Fruit fly (Drosophila melanogaster) whole organism, embryonic: ENCODE data around the gene Sf3b2.

ENCODE experiments used
- Blimp-1 ChIP-seq: fragments of 200-800 bp; sonication (Bioruptor generic); optimal IDR thresholded peaks from 3 replicates; lab custom pipeline; 2018; ENCODE audit warnings: missing biosample characterization, missing genetic modification characterization, mild to moderate bottlenecking, moderate library complexity, missing genetic modification reagents
- CG11696 ChIP-seq: fragments of 200-800 bp; sonication (Bioruptor generic); IDR thresholded peaks from 2 replicates; pipeline ENCODE4 v1.3.6; 2022; ENCODE audit warnings: missing biosample characterization, missing genetic modification characterization
- CG14441 ChIP-seq: fragments of 200-800 bp; sonication (Bioruptor generic); IDR thresholded peaks from 2 replicates; pipeline ENCODE4 v1.3.6; 2022; ENCODE audit warnings: missing biosample characterization, missing genetic modification characterization
- CG14710 ChIP-seq: fragments of 200-800 bp; sonication (Bioruptor generic); optimal IDR thresholded peaks from 3 replicates; lab custom pipeline; 2019; ENCODE audit warnings: missing biosample characterization, mild to moderate bottlenecking, missing genetic modification characterization, moderate library complexity
- CG14860 ChIP-seq: fragments of 200-800 bp; sonication (Bioruptor generic); IDR thresholded peaks from 3 replicates; pipeline ENCODE4 v1.3.6; 2022; ENCODE audit warnings: missing biosample characterization, missing genetic modification characterization; ENCODE audit not compliant: partially characterized antibody
- CG15514 ChIP-seq: fragments of 200-800 bp; sonication (Bioruptor generic); optimal IDR thresholded peaks from 3 replicates; lab custom pipeline; 2017; ENCODE audit warnings: missing biosample characterization, missing genetic modification characterization, mild to moderate bottlenecking, moderate library complexity, missing genetic modification reagents
- CG15601 ChIP-seq: fragments of 200-800 bp; sonication (Bioruptor generic); optimal IDR thresholded peaks from 3 replicates; lab custom pipeline; 2019; ENCODE audit warnings: missing biosample characterization, mild to moderate bottlenecking, missing genetic modification characterization, moderate library complexity
- CG1603 ChIP-seq: fragments of 200-800 bp; sonication (Bioruptor generic); optimal IDR thresholded peaks from 2 replicates; lab custom pipeline; 2019; ENCODE audit warnings: missing biosample characterization, mild to moderate bottlenecking, missing genetic modification characterization, moderate library complexity
- CG16813 ChIP-seq: fragments of 200-800 bp; sonication (Bioruptor generic); IDR thresholded peaks from 3 replicates; pipeline ENCODE4 v1.3.6; 2022; ENCODE audit warnings: missing biosample characterization, missing genetic modification characterization; ENCODE audit not compliant: partially characterized antibody
- CG17186 ChIP-seq: fragments of 200-800 bp; sonication (Bioruptor generic); optimal IDR thresholded peaks from 3 replicates; lab custom pipeline; 2017; ENCODE audit warnings: missing biosample characterization, missing genetic modification reagents, missing genetic modification characterization
- CG17829 ChIP-seq: fragments of 200-800 bp; optimal IDR thresholded peaks from 2 replicates; lab custom pipeline; 2019; ENCODE audit warnings: missing biosample characterization, mild to moderate bottlenecking, missing genetic modification characterization, moderate library complexity
- CG18599 ChIP-seq: fragments of 200-800 bp; sonication (Bioruptor generic); optimal IDR thresholded peaks from 3 replicates; lab custom pipeline; 2017; ENCODE audit warnings: missing biosample characterization, missing genetic modification characterization, mild to moderate bottlenecking, moderate library complexity, missing genetic modification reagents
- CG2116 ChIP-seq: fragments of 200-800 bp; sonication (Bioruptor generic); optimal IDR thresholded peaks from 3 replicates; lab custom pipeline; 2018; ENCODE audit warnings: missing biosample characterization, mild to moderate bottlenecking, missing genetic modification characterization
- CG2120 ChIP-seq: fragments of 200-800 bp; sonication (Bioruptor generic); optimal IDR thresholded peaks from 3 replicates; lab custom pipeline; 2016; ENCODE audit warnings: missing biosample characterization, missing genetic modification characterization
- CG30020 ChIP-seq: fragments of 200-800 bp; optimal IDR thresholded peaks from 2 replicates; lab custom pipeline; 2019; ENCODE audit warnings: missing biosample characterization, mild to moderate bottlenecking, missing genetic modification characterization, moderate library complexity
- CG7963 ChIP-seq: fragments of 200-800 bp; sonication (Bioruptor generic); IDR thresholded peaks from 3 replicates; pipeline ENCODE4 v1.3.6; 2022; ENCODE audit warnings: missing biosample characterization, missing genetic modification characterization; ENCODE audit not compliant: partially characterized antibody
- CG8924 ChIP-seq: fragments of 200-800 bp; optimal IDR thresholded peaks from 3 replicates; lab custom pipeline; 2019; ENCODE audit warnings: missing biosample characterization, mild to moderate bottlenecking, missing genetic modification characterization, moderate library complexity
- CG9797 ChIP-seq: fragments of 200-800 bp; sonication (Bioruptor generic); optimal IDR thresholded peaks from 3 replicates; lab custom pipeline; 2018; ENCODE audit warnings: missing biosample characterization, mild to moderate bottlenecking, missing genetic modification characterization
- Dll ChIP-seq: fragments of 200-800 bp; sonication (Bioruptor generic); IDR thresholded peaks from 4 replicates; pipeline ENCODE4 v1.3.6; 2022; ENCODE audit warnings: missing biosample characterization, missing genetic modification characterization; ENCODE audit not compliant: partially characterized antibody
- Doc3 ChIP-seq: fragments of 200-800 bp; sonication (Bioruptor generic); IDR thresholded peaks from 3 replicates; pipeline ENCODE4 v1.3.6; 2022; ENCODE audit warnings: missing biosample characterization, missing genetic modification characterization; ENCODE audit not compliant: partially characterized antibody
- Dp ChIP-seq: fragments of 200-800 bp; sonication (Bioruptor generic); optimal IDR thresholded peaks from 2 replicates; lab custom pipeline; 2018; ENCODE audit warnings: missing biosample characterization, mild to moderate bottlenecking, missing genetic modification characterization, moderate library complexity
- Dref ChIP-seq: fragments of 200-800 bp; sonication (Bioruptor generic); IDR thresholded peaks from 2 replicates; pipeline ENCODE4 v1.3.6; 2022; ENCODE audit warnings: missing biosample characterization, missing genetic modification characterization
- E2f2 ChIP-seq: fragments of 200-800 bp; sonication (Bioruptor generic); IDR thresholded peaks from 2 replicates; pipeline ENCODE4 v1.3.6; 2022; ENCODE audit warnings: missing biosample characterization, missing genetic modification characterization
- Eip74EF ChIP-seq, 2 experiments: fragments of 200-800 bp in 1 of 2; fragments of >200 bp in 1 of 2; sonication (Bioruptor generic) in 1 of 2; optimal IDR thresholded peaks; 2 replicates each; lab custom pipeline; 2017 to 2019; ENCODE audit warnings: missing biosample characterization in 2 of 2, missing genetic modification characterization in 2 of 2, mild to moderate bottlenecking in 1 of 2, moderate library complexity in 1 of 2
- MESR4 ChIP-seq: fragments of 200-800 bp; sonication (Bioruptor generic); optimal IDR thresholded peaks from 2 replicates; lab custom pipeline; 2018; ENCODE audit warnings: missing biosample characterization, mild to moderate bottlenecking, missing genetic modification characterization, moderate library complexity
- Opbp ChIP-seq: fragments of 200-800 bp; sonication (Bioruptor generic); IDR thresholded peaks from 3 replicates; pipeline ENCODE4 v1.3.6; 2022; ENCODE audit warnings: missing biosample characterization, missing genetic modification characterization; ENCODE audit not compliant: partially characterized antibody
- Scr ChIP-seq: fragments of 200-800 bp; sonication (Bioruptor generic); IDR thresholded peaks from 2 replicates; pipeline ENCODE4 v1.3.6; 2022; ENCODE audit warnings: missing biosample characterization, missing genetic modification characterization; ENCODE audit not compliant: partially characterized antibody
- Sry-δ ChIP-seq: fragments of 200-800 bp; sonication (Bioruptor generic); optimal IDR thresholded peaks from 2 replicates; lab custom pipeline; 2016; ENCODE audit warnings: missing biosample characterization, missing genetic modification characterization
- TFAM ChIP-seq: fragments of 200-800 bp; sonication (Bioruptor generic); optimal IDR thresholded peaks from 2 replicates; lab custom pipeline; 2017; ENCODE audit warnings: missing biosample characterization, missing genetic modification characterization, inconsistent platforms
- ato ChIP-seq: fragments of 200-800 bp; sonication (Bioruptor generic); IDR thresholded peaks from 2 replicates; pipeline ENCODE4 v1.3.6; 2022; ENCODE audit warnings: missing biosample characterization, missing genetic modification characterization; ENCODE audit not compliant: partially characterized antibody
- bowl ChIP-seq: fragments of 200-800 bp; sonication (Bioruptor generic); IDR thresholded peaks from 2 replicates; pipeline ENCODE4 v1.3.6; 2022; ENCODE audit warnings: missing biosample characterization, missing genetic modification characterization
- grau ChIP-seq: fragments of 200-800 bp; optimal IDR thresholded peaks from 3 replicates; lab custom pipeline; 2019; ENCODE audit warnings: missing biosample characterization, mild to moderate bottlenecking, missing genetic modification characterization, moderate library complexity
- hbn ChIP-seq: fragments of 200-800 bp; sonication (Bioruptor generic); IDR thresholded peaks from 2 replicates; pipeline ENCODE4 v1.3.6; 2022; ENCODE audit warnings: missing biosample characterization, missing genetic modification characterization; ENCODE audit not compliant: partially characterized antibody
- knrl ChIP-seq: fragments of 200-800 bp; sonication (Bioruptor generic); IDR thresholded peaks from 3 replicates; pipeline ENCODE4 v1.3.6; 2022; ENCODE audit warnings: missing biosample characterization, missing genetic modification characterization; ENCODE audit not compliant: partially characterized antibody
- lola ChIP-seq, 3 experiments: fragments of >200 bp in 2 of 3; fragments of 200-800 bp in 1 of 3; sonication (Bioruptor generic) in 1 of 3; optimal IDR thresholded peaks; 2 replicates each; lab custom pipeline; 2017 to 2019; ENCODE audit warnings: missing biosample characterization in 3 of 3, missing genetic modification characterization in 3 of 3, mild to moderate bottlenecking in 1 of 3, moderate library complexity in 1 of 3
- nerfin-2 ChIP-seq: fragments of 200-800 bp; sonication (Bioruptor generic); IDR thresholded peaks from 2 replicates; pipeline ENCODE4 v1.3.6; 2022; ENCODE audit warnings: missing biosample characterization, missing genetic modification characterization; ENCODE audit not compliant: partially characterized antibody
- pfk ChIP-seq: fragments of 200-800 bp; sonication (Bioruptor generic); optimal IDR thresholded peaks from 2 replicates; lab custom pipeline; 2018; ENCODE audit warnings: missing biosample characterization, mild to moderate bottlenecking, missing genetic modification characterization, moderate library complexity
- phol ChIP-seq: fragments of 200-800 bp; sonication (Bioruptor generic); optimal IDR thresholded peaks from 3 replicates; lab custom pipeline; 2018; ENCODE audit warnings: missing biosample characterization, mild to moderate bottlenecking, missing genetic modification characterization, moderate library complexity
- pita ChIP-seq: fragments of 200-800 bp; sonication (Bioruptor generic); optimal IDR thresholded peaks from 2 replicates; lab custom pipeline; 2017; ENCODE audit warnings: missing biosample characterization, mild to moderate bottlenecking, missing genetic modification characterization
- ranshi ChIP-seq: fragments of 200-800 bp; sonication (Bioruptor generic); IDR thresholded peaks from 2 replicates; pipeline ENCODE4 v1.3.6; 2022; ENCODE audit warnings: missing biosample characterization, missing genetic modification characterization
- sens ChIP-seq: fragments of 200-800 bp; sonication (Bioruptor generic); peaks from one replicate; lab custom pipeline; 2016; ENCODE audit warnings: missing biosample characterization, missing genetic modification characterization
- slou ChIP-seq: fragments of 200-800 bp; sonication (Bioruptor generic); optimal IDR thresholded peaks from 3 replicates; lab custom pipeline; 2016; ENCODE audit warnings: missing biosample characterization, missing genetic modification characterization
- stwl ChIP-seq: fragments of 200-800 bp; sonication (Bioruptor generic); optimal IDR thresholded peaks from 3 replicates; lab custom pipeline; 2018; ENCODE audit warnings: missing biosample characterization, mild to moderate bottlenecking, missing genetic modification characterization, moderate library complexity
- trem ChIP-seq: fragments of 200-800 bp; optimal IDR thresholded peaks from 3 replicates; lab custom pipeline; 2019; ENCODE audit warnings: missing biosample characterization, mild to moderate bottlenecking, missing genetic modification characterization, moderate library complexity
- tup ChIP-seq: fragments of 200-800 bp; sonication (Bioruptor generic); optimal IDR thresholded peaks from 2 replicates; lab custom pipeline; 2016; ENCODE audit warnings: missing biosample characterization, mild to moderate bottlenecking, missing genetic modification characterization, moderate library complexity
- unc-4 ChIP-seq: fragments of 200-800 bp; sonication (Bioruptor generic); IDR thresholded peaks from 2 replicates; pipeline ENCODE4 v1.3.6; 2022; ENCODE audit warnings: missing biosample characterization, missing genetic modification characterization; ENCODE audit not compliant: partially characterized antibody
- vvl ChIP-seq: fragments of 200-800 bp; sonication (Bioruptor generic); IDR thresholded peaks from 2 replicates; pipeline ENCODE4 v1.3.6; 2022; ENCODE audit warnings: missing biosample characterization, missing genetic modification characterization

Sf3b2 gene

DNA sequence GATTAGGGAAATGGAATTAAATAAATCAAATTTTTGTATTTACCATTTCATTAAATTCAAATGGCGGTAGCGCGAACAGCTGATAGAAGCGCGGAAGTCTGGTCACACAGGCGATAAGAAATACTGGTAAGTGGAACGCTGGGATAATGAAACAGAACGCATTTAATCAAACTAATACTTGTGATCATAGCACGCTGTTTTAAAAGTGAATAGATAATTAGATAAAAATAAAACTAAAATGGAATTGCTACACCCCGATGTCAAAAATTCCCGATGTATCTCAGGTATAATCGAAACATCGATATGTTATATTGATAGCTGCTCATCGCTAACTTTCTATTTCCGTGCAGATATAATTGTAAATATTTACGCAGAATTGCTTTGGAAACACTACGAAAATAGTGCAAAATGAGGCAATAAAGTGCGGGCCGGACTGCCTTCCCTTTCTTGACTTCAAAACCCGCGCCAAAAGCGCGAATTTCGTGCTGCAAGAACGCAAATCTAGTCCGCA, 36.2 kb downstream of the Sf3b2 start, which contains the start of the genes okr and CG3558 (continued):
- TF ChIP-seq CG18599 (GFP tag; lab: Kevin White, UChicago) (no peak), CG2116 (peak; percentile 85), CG7963 (peak; percentile 58; the same call in 2 of the 3 replicates), knrl (GFP tag; lab: Robert Waterston, UW) (peak; percentile 83), bowl (GFP tag; lab: Robert Waterston, UW) (no peak), CG8924 (tag; lab: Kevin White, UChicago) (peak; percentile 24), phol (tag; lab: Kevin White, UChicago) (peak; percentile 83), E2f2 (peak; percentile 88), CG1603 (tag; lab: Kevin White, UChicago) (peak; percentile 82), ranshi (GFP tag; lab: Robert Waterston, UW) (no peak), CG9797 (peak; percentile 83), Dref (GFP tag; lab: Robert Waterston, UW) (peak; percentile 72), hbn (GFP tag; lab: Robert Waterston, UW) (peak; percentile 80), CG17829 (tag; lab: Kevin White, UChicago) (peak; percentile 8), CG15601 (no peak), Dll (GFP tag; lab: Robert Waterston, UW) (peak; percentile 93), unc-4 (GFP tag; lab: Robert Waterston, UW) (peak; percentile 91), sens (peak; percentile 85), Opbp (GFP tag; lab: Robert Waterston, UW) (peak; percentile 69; the same call in 2 of the 3 replicates), grau (tag; lab: Kevin White, UChicago) (peak; percentile 24), MESR4 (GFP tag; lab: Kevin White, UChicago) (peak; percentile 72), CG17186 (GFP tag; lab: Kevin White, UChicago) (peak; percentile 59), CG14710 (tag; lab: Kevin White, UChicago) (peak; percentile 59), Blimp-1 (peak; percentile 73), pfk (peak; percentile 94), CG15514 (GFP tag; lab: Kevin White, UChicago) (no peak), tup (GFP tag; lab: Kevin White, UChicago) (no peak), Doc3 (GFP tag; lab: Robert Waterston, UW) (peak; percentile 86), TFAM (GFP tag; lab: Kevin White, UChicago) (no peak), CG30020 (tag; lab: Kevin White, UChicago) (peak; percentile 76), Eip74EF (GFP tag; optimal IDR thresholded peaks at IDR 0.05; lab: Kevin White, UChicago) (peak in 1 of 2 experiments; percentile 52), pita (GFP tag; lab: Kevin White, UChicago) (no peak), stwl (peak; percentile 74), Scr (peak; percentile 87), CG16813 (GFP tag; lab: Robert Waterston, UW) (peak; percentile 84), slou (GFP tag; lab: Kevin White, UChicago) (no peak), CG14441 (no peak), CG14860 (GFP tag; lab: Robert Waterston, UW) (peak; percentile 81), CG11696 (no peak), ato (GFP tag; lab: Robert Waterston, UW) (peak; percentile 25; the same call in 1 of the 2 replicates), nerfin-2 (GFP tag; lab: Robert Waterston, UW) (peak; percentile 69), CG2120 (GFP tag; lab: Kevin White, UChicago) (peak; percentile 23), lola (GFP tag; optimal IDR thresholded peaks at IDR 0.05; lab: Kevin White, UChicago) (peak in 1 of 3 experiments; percentile 7), Dp (peak; percentile 86), trem (peak; percentile 91), vvl (0 out of 2 replicates have a peak, but pooled peaks have one; percentile 9), Sry-δ (GFP tag; lab: Kevin White, UChicago) (peak; percentile 89)
